Fruit fly (Drosophila melanogaster) Kc167 (cell line): ENCODE data around the gene PrBP.

Experiments
- Myc ChIP-seq: fragments of >200 bp; optimal IDR thresholded peaks from 2 replicates; lab custom pipeline; 2017; ENCODE audit warnings: missing external identifiers
- psq ChIP-seq: fragments of >200 bp; optimal IDR thresholded peaks from 2 replicates; lab custom pipeline; 2017; ENCODE audit warnings: missing external identifiers

DNA sequence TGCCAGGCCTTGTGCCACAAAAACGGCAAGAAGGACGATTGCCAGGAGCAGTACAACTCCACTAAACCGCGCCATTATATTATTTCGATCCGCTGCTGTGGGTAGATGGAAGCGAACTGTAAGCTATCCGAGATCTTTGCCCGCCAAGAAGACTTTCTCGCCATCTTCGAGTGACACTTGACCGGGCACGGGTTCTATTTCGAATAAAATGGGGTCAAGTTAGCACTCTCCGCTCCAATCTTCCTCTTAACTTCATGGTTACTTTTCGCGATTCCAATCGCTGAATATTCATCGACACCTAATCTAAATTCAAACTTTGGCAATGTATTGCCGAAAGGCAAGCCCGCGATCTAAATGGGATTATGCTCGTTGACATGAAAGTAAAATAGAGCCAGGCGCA, 1.5 kb downstream of the PrBP start, which contains the start of gene CG9289:
- no peak for TF ChIP-seq Myc (lab: Kevin White, UChicago)
- TF ChIP-seq psq (lab: Kevin White, UChicago): no peak
